Fruit fly (Drosophila melanogaster) whole organism, embryonic: ENCODE results near the gene CG2854.

Experiments
- Adf1 ChIP-seq: fragments of 200-800 bp; sonication (Bioruptor generic); IDR thresholded peaks from 2 replicates; pipeline ENCODE4 v1.3.6; 2022; ENCODE audit warnings: missing biosample characterization, missing genetic modification characterization
- BtbVII ChIP-seq: fragments of 200-800 bp; sonication (Bioruptor generic); optimal IDR thresholded peaks from 3 replicates; lab custom pipeline; 2017; ENCODE audit warnings: missing biosample characterization, mild to moderate bottlenecking, missing genetic modification characterization
- CG10366 ChIP-seq: fragments of 200-800 bp; sonication (Bioruptor generic); IDR thresholded peaks from 2 replicates; pipeline ENCODE4 v1.3.6; 2022; ENCODE audit warnings: missing biosample characterization, missing genetic modification characterization
- CG10959 ChIP-seq: fragments of 200-800 bp; sonication (Bioruptor generic); IDR thresholded peaks from 2 replicates; pipeline ENCODE4 v1.3.6; 2022; ENCODE audit warnings: missing biosample characterization, missing genetic modification characterization
- CG11085 ChIP-seq: fragments of 200-800 bp; sonication (Bioruptor generic); IDR thresholded peaks from 2 replicates; pipeline ENCODE4 v1.3.6; 2022; ENCODE audit warnings: missing biosample characterization, missing genetic modification characterization
- CG11723 ChIP-seq: fragments of 200-800 bp; sonication (Bioruptor generic); optimal IDR thresholded peaks from 2 replicates; lab custom pipeline; 2017; ENCODE audit warnings: missing biosample characterization, mild to moderate bottlenecking, missing genetic modification characterization
- CG12071 ChIP-seq: fragments of 200-800 bp; sonication (Bioruptor generic); optimal IDR thresholded peaks from 3 replicates; lab custom pipeline; 2018; ENCODE audit warnings: missing biosample characterization, mild to moderate bottlenecking, missing genetic modification characterization
- CG12104 ChIP-seq: fragments of 200-800 bp; sonication (Bioruptor generic); optimal IDR thresholded peaks from 3 replicates; lab custom pipeline; 2016; ENCODE audit warnings: missing biosample characterization, missing genetic modification characterization
- CG12236 ChIP-seq: fragments of 200-800 bp; sonication (Bioruptor generic); optimal IDR thresholded peaks from 2 replicates; lab custom pipeline; 2016; ENCODE audit warnings: missing biosample characterization, missing genetic modification characterization
- CG13123 ChIP-seq: fragments of 200-800 bp; sonication (Bioruptor generic); optimal IDR thresholded peaks from 2 replicates; lab custom pipeline; 2016; ENCODE audit warnings: missing biosample characterization, missing genetic modification characterization
- CG13287 ChIP-seq: fragments of 200-800 bp; sonication (Bioruptor generic); IDR thresholded peaks from 2 replicates; pipeline ENCODE4 v1.3.6; 2022; ENCODE audit warnings: missing biosample characterization, missing genetic modification characterization; ENCODE audit not compliant: partially characterized antibody
- CG13424 ChIP-seq: fragments of 200-800 bp; sonication (Bioruptor generic); optimal IDR thresholded peaks from 2 replicates; lab custom pipeline; 2019; ENCODE audit warnings: missing biosample characterization, mild to moderate bottlenecking, missing genetic modification characterization, moderate library complexity
- CG14050 ChIP-seq: fragments of 200-800 bp; sonication (Bioruptor generic); IDR thresholded peaks from 3 replicates; pipeline ENCODE4 v1.3.6; 2022; ENCODE audit warnings: missing biosample characterization, missing genetic modification characterization
- CG15514 ChIP-seq: fragments of 200-800 bp; sonication (Bioruptor generic); optimal IDR thresholded peaks from 3 replicates; lab custom pipeline; 2017; ENCODE audit warnings: missing biosample characterization, missing genetic modification characterization, mild to moderate bottlenecking, moderate library complexity, missing genetic modification reagents
- CG1603 ChIP-seq: fragments of 200-800 bp; sonication (Bioruptor generic); optimal IDR thresholded peaks from 2 replicates; lab custom pipeline; 2019; ENCODE audit warnings: missing biosample characterization, mild to moderate bottlenecking, missing genetic modification characterization, moderate library complexity
- CG1647 ChIP-seq: fragments of 200-800 bp; sonication (Bioruptor generic); optimal IDR thresholded peaks from 3 replicates; lab custom pipeline; 2016; ENCODE audit warnings: missing biosample characterization, missing genetic modification characterization
- CG17568 ChIP-seq: fragments of 200-800 bp; sonication (Bioruptor generic); optimal IDR thresholded peaks from 2 replicates; lab custom pipeline; 2018; ENCODE audit warnings: missing biosample characterization, mild to moderate bottlenecking, missing genetic modification characterization, moderate library complexity
- CG18476 ChIP-seq: fragments of 200-800 bp; sonication (Bioruptor generic); optimal IDR thresholded peaks from 2 replicates; lab custom pipeline; 2016; ENCODE audit warnings: missing biosample characterization, mild to moderate bottlenecking, missing genetic modification characterization
- CG30431 ChIP-seq: fragments of 200-800 bp; sonication (Bioruptor generic); optimal IDR thresholded peaks from 2 replicates; lab custom pipeline; 2017; ENCODE audit warnings: missing biosample characterization, missing genetic modification characterization
- CG4404 ChIP-seq: fragments of 200-800 bp; sonication (Bioruptor generic); IDR thresholded peaks from 2 replicates; pipeline ENCODE4 v1.3.6; 2022; ENCODE audit warnings: missing biosample characterization, missing genetic modification characterization
- CG7556 ChIP-seq: fragments of 200-800 bp; sonication (Bioruptor generic); optimal IDR thresholded peaks from 2 replicates; lab custom pipeline; 2017; ENCODE audit warnings: missing biosample characterization, mild to moderate bottlenecking, missing genetic modification characterization
- CG8944 ChIP-seq: fragments of 200-800 bp; sonication (Bioruptor generic); optimal IDR thresholded peaks from 3 replicates; lab custom pipeline; 2016; ENCODE audit warnings: missing biosample characterization, missing genetic modification characterization
- Camta ChIP-seq: fragments of 200-800 bp; sonication (Bioruptor generic); optimal IDR thresholded peaks from 2 replicates; lab custom pipeline; 2016; ENCODE audit warnings: missing biosample characterization, missing genetic modification characterization
- Elba2 ChIP-seq: fragments of 200-800 bp; sonication (Bioruptor generic); optimal IDR thresholded peaks from 3 replicates; lab custom pipeline; 2016; ENCODE audit warnings: missing biosample characterization, missing genetic modification characterization
- Ets65A ChIP-seq: fragments of 200-800 bp; sonication (Bioruptor generic); peaks from one replicate; lab custom pipeline; 2016; ENCODE audit warnings: missing biosample characterization, missing genetic modification characterization
- Gug ChIP-seq: fragments of 200-800 bp; sonication (Bioruptor generic); IDR thresholded peaks from 4 replicates; pipeline ENCODE4 v1.3.6; 2022; ENCODE audit warnings: missing biosample characterization, missing genetic modification characterization
- Oaz ChIP-seq: fragments of 200-800 bp; sonication (Bioruptor generic); IDR thresholded peaks from 2 replicates; pipeline ENCODE4 v1.3.6; 2022; ENCODE audit warnings: missing biosample characterization, missing genetic modification characterization
- Opbp ChIP-seq: fragments of 200-800 bp; sonication (Bioruptor generic); IDR thresholded peaks from 3 replicates; pipeline ENCODE4 v1.3.6; 2022; ENCODE audit warnings: missing biosample characterization, missing genetic modification characterization; ENCODE audit not compliant: partially characterized antibody
- Six4 ChIP-seq: fragments of 200-800 bp; sonication (Bioruptor generic); optimal IDR thresholded peaks from 2 replicates; lab custom pipeline; 2016; ENCODE audit warnings: missing biosample characterization, missing genetic modification characterization
- TFAM ChIP-seq: fragments of 200-800 bp; sonication (Bioruptor generic); optimal IDR thresholded peaks from 2 replicates; lab custom pipeline; 2017; ENCODE audit warnings: missing biosample characterization, missing genetic modification characterization, inconsistent platforms
- Usf ChIP-seq: fragments of 200-800 bp; sonication (Bioruptor generic); optimal IDR thresholded peaks from 2 replicates; lab custom pipeline; 2017; ENCODE audit warnings: missing genotype, missing biosample characterization, missing genetic modification characterization
- Xbp1 ChIP-seq: fragments of 200-800 bp; sonication (Bioruptor generic); optimal IDR thresholded peaks from 3 replicates; lab custom pipeline; 2016; ENCODE audit warnings: missing biosample characterization, mild to moderate bottlenecking, missing genetic modification characterization
- ase ChIP-seq: fragments of 200-800 bp; sonication (Bioruptor generic); IDR thresholded peaks from 3 replicates; pipeline ENCODE4 v1.3.6; 2022; ENCODE audit warnings: missing biosample characterization, missing genetic modification characterization
- bigmax ChIP-seq: fragments of 200-800 bp; sonication (Bioruptor generic); optimal IDR thresholded peaks from 2 replicates; lab custom pipeline; 2018; ENCODE audit warnings: missing biosample characterization, mild to moderate bottlenecking, missing genetic modification characterization
- bsh ChIP-seq, 2 experiments: fragments of 200-800 bp; sonication (Bioruptor generic); optimal IDR thresholded peaks; 2 replicates each; lab custom pipeline; 2017 to 2018; ENCODE audit warnings: mild to moderate bottlenecking in 2 of 2, missing biosample characterization in 2 of 2, missing genetic modification characterization in 2 of 2, moderate library complexity in 1 of 2
- crol ChIP-seq: fragments of 200-800 bp; sonication (Bioruptor generic); IDR thresholded peaks from 2 replicates; pipeline ENCODE4 v1.3.6; 2022; ENCODE audit warnings: missing biosample characterization, missing genetic modification characterization
- dpn ChIP-seq, 2 experiments: fragments of 200-800 bp; sonication (Bioruptor generic); optimal IDR thresholded peaks; 3 replicates each; lab custom pipeline; 2016; ENCODE audit warnings: missing biosample characterization in 2 of 2, missing genetic modification characterization in 2 of 2
- en ChIP-seq: fragments of 200-800 bp; sonication (Bioruptor generic); optimal IDR thresholded peaks from 2 replicates; lab custom pipeline; 2016; ENCODE audit warnings: missing biosample characterization, missing genetic modification characterization
- gce ChIP-seq: fragments of 200-800 bp; sonication (Bioruptor generic); IDR thresholded peaks from 3 replicates; pipeline ENCODE4 v1.3.6; 2022; ENCODE audit warnings: missing biosample characterization, missing genetic modification characterization
- klu ChIP-seq: fragments of 200-800 bp; sonication (Bioruptor generic); IDR thresholded peaks from 2 replicates; pipeline ENCODE4 v1.3.6; 2022; ENCODE audit warnings: missing biosample characterization, missing genetic modification characterization
- knrl ChIP-seq: fragments of 200-800 bp; sonication (Bioruptor generic); IDR thresholded peaks from 3 replicates; pipeline ENCODE4 v1.3.6; 2022; ENCODE audit warnings: missing biosample characterization, missing genetic modification characterization; ENCODE audit not compliant: partially characterized antibody
- mld ChIP-seq: fragments of 200-800 bp; sonication (Bioruptor generic); IDR thresholded peaks from 3 replicates; pipeline ENCODE4 v1.3.6; 2022; ENCODE audit warnings: missing biosample characterization, missing genetic modification characterization; ENCODE audit not compliant: partially characterized antibody
- nom ChIP-seq: fragments of 200-800 bp; sonication (Bioruptor generic); optimal IDR thresholded peaks from 2 replicates; lab custom pipeline; 2017; ENCODE audit warnings: missing biosample characterization, missing genetic modification characterization, mild to moderate bottlenecking, moderate library complexity, missing genetic modification reagents
- peb ChIP-seq: fragments of 200-800 bp; sonication (Bioruptor generic); IDR thresholded peaks from 2 replicates; pipeline ENCODE4 v1.3.6; 2022; ENCODE audit warnings: missing biosample characterization, missing genetic modification characterization
- phol ChIP-seq: fragments of 200-800 bp; sonication (Bioruptor generic); optimal IDR thresholded peaks from 3 replicates; lab custom pipeline; 2018; ENCODE audit warnings: missing biosample characterization, mild to moderate bottlenecking, missing genetic modification characterization, moderate library complexity
- pzg ChIP-seq: fragments of 200-800 bp; sonication (Bioruptor generic); optimal IDR thresholded peaks from 3 replicates; lab custom pipeline; 2018; ENCODE audit warnings: missing biosample characterization, mild to moderate bottlenecking, missing genetic modification characterization, moderate library complexity
- ro ChIP-seq: fragments of 200-800 bp; sonication (Bioruptor generic); IDR thresholded peaks from 2 replicates; pipeline ENCODE4 v1.3.6; 2022; ENCODE audit warnings: missing biosample characterization, missing genetic modification characterization
- tll ChIP-seq, 2 experiments: fragments of 200-800 bp in 1 of 2; fragments of >200 bp in 1 of 2; sonication (Bioruptor generic) in 1 of 2; optimal IDR thresholded peaks; 2 replicates each; lab custom pipeline; 2017 to 2019; ENCODE audit warnings: missing biosample characterization in 2 of 2, missing genetic modification characterization in 2 of 2, mild to moderate bottlenecking in 1 of 2, moderate library complexity in 1 of 2
- zfh1 ChIP-seq: fragments of 200-800 bp; sonication (Bioruptor generic); IDR thresholded peaks from 3 replicates; pipeline ENCODE4 v1.3.6; 2022; ENCODE audit warnings: missing biosample characterization, missing genetic modification characterization

Gene CG2854

DNA sequence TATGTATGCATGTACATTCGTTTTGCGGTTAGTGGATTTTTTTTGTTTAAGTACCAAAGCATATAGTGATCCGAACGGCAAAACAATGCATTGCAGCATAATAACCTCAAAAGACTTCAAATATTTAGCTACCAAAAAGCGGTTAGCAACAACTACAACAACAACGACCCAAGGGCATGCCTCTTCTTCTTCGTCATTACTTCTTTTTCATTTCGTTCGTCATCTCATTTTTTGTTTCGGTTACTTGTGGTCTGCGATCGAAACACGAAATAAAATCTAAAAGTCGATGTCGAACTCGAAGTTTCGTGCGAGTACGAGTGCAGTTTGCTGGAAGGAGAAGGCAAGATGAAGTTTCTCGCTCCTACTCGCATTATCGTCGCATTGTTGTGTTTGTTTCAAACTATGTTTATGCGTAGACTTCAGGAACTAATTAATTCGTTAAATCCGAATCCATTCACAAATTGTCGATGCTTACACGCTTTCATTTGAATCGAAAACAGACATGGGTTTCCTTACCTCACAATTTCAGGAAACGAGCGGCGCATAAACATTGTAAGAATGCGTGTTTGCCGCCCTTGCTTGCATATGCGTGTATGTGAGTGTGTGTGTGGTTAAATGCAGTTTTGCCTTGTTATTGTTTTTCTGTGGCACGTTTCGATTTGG lies 28.1 kb upstream of the CG2854 start (continued):
- TF ChIP-seq CG12071 (peak; percentile 78), en (GFP tag; lab: Kevin White, UChicago) (peak; percentile 67), CG13424 (peak; percentile 80), Gug (GFP tag; lab: Robert Waterston, UW) (peak; percentile 54; the same call in 2 of the 4 replicates), gce (GFP tag; lab: Robert Waterston, UW) (peak; percentile 85), bigmax (no peak), dpn (GFP tag; optimal IDR thresholded peaks at IDR 0.05; lab: Kevin White, UChicago) (peak; percentile 69 to 79), ase (GFP tag; lab: Robert Waterston, UW) (peak; percentile 84), CG15514 (peak; percentile 1), CG1603 (tag; lab: Kevin White, UChicago) (peak; percentile 96), CG30431 (GFP tag; lab: Kevin White, UChicago) (peak; percentile 82), Six4 (GFP tag; lab: Kevin White, UChicago) (peak; percentile 76), knrl (GFP tag; lab: Robert Waterston, UW) (no peak), TFAM (GFP tag; lab: Kevin White, UChicago) (peak; percentile 58), crol (GFP tag; lab: Robert Waterston, UW) (peak; percentile 61), klu (GFP tag; lab: Robert Waterston, UW) (no peak), CG1647 (GFP tag; lab: Kevin White, UChicago) (peak; percentile 37), mld (GFP tag; lab: Robert Waterston, UW) (no peak), Elba2 (GFP tag; lab: Kevin White, UChicago) (no peak), Xbp1 (peak; percentile 80), CG12104 (peak; percentile 43), CG14050 (GFP tag; lab: Robert Waterston, UW) (peak; percentile 78), CG4404 (peak; percentile 61), CG10959 (peak; percentile 84), Opbp (GFP tag; lab: Robert Waterston, UW) (no peak), Usf (peak; percentile 53), CG12236 (GFP tag; lab: Kevin White, UChicago) (peak; percentile 78), ro (GFP tag; lab: Robert Waterston, UW) (no peak), phol (tag; lab: Kevin White, UChicago) (peak; percentile 84), CG11723 (GFP tag; lab: Kevin White, UChicago) (peak; percentile 72), Adf1 (no peak), zfh1 (GFP tag; lab: Robert Waterston, UW) (peak; percentile 95), CG7556 (peak; percentile 72), CG18476 (GFP tag; lab: Kevin White, UChicago) (peak; percentile 55), CG11085 (GFP tag; lab: Robert Waterston, UW) (no peak), CG13287 (GFP tag; lab: Robert Waterston, UW) (no peak), CG8944 (GFP tag; lab: Kevin White, UChicago) (peak; percentile 70), Camta (GFP tag; lab: Kevin White, UChicago) (peak; percentile 84), tll (GFP tag; optimal IDR thresholded peaks at IDR 0.05; lab: Kevin White, UChicago) (peak in 1 of 2 experiments; percentile 75), peb (GFP tag; lab: Robert Waterston, UW) (peak; percentile 55; the same call in 1 of the 2 replicates), Ets65A (GFP tag; lab: Kevin White, UChicago) (peak; percentile 92), CG13123 (peak; percentile 60), pzg (GFP tag; lab: Kevin White, UChicago) (no peak), nom (peak; percentile 83), Oaz (0 out of 2 replicates have a peak, but pooled peaks have one; percentile 12), CG17568 (GFP tag; lab: Kevin White, UChicago) (peak; percentile 74), CG10366 (peak; percentile 81), bsh (GFP tag; optimal IDR thresholded peaks at IDR 0.05; lab: Kevin White, UChicago) (peak; percentile 74 to 94), BtbVII (GFP tag; lab: Kevin White, UChicago) (peak; percentile 15)
